Fruit fly (Drosophila melanogaster): Measurements from ENCODE around the gene CG18294.

CG18294 gene

DNA sequence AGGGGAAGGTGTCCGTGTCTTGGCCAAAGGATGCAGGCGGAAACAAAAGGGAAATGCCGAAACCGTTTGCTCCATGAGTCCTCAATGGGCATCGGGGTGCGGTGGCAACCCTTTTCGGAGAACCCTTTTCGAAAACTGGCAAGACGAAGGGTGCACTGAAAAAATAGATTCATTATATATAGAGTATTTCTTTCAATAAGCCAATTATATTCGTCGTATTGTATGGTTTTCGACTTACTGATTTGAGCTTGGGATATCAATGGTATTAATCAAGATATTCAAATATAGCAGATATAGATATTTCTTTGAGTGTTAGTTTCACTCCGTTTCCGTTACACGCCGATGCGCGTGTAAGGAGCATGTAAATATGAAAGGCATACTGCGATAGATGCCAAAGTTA is 33.1 kb downstream of the CG18294 start:
- peak; percentile 33 for TF ChIP-seq CG18599 (GFP tag; optimal IDR thresholded peaks at IDR 0.05)
- TF ChIP-seq CG2678 (tag; optimal IDR thresholded peaks at IDR 0.05): peak; percentile 41
- peak; percentile 11 for TF ChIP-seq CG11504 (tag; optimal IDR thresholded peaks at IDR 0.05)
- TF ChIP-seq stc (GFP tag; IDR thresholded peaks at IDR 0.05): no peak
- no peak for TF ChIP-seq CG4730 (GFP tag; IDR thresholded peaks at IDR 0.05)
- TF ChIP-seq Ptx1 (GFP tag; IDR thresholded peaks at IDR 0.05): peak; percentile 26; the same call in 1 of the 2 replicates
- TF ChIP-seq grn (GFP tag; optimal IDR thresholded peaks at IDR 0.05): no peak
- 0 out of 3 replicates have a peak, but pooled peaks have one; percentile 37 for TF ChIP-seq ci (GFP tag; IDR thresholded peaks at IDR 0.05)
- no peak for TF ChIP-seq MBD-R2 (GFP tag; IDR thresholded peaks at IDR 0.05)
- peak; percentile 83 for TF ChIP-seq Ets65A (GFP tag)
- TF ChIP-seq CG1647 (GFP tag; optimal IDR thresholded peaks at IDR 0.05): no peak
- no peak for TF ChIP-seq pho (GFP tag; optimal IDR thresholded peaks at IDR 0.05)
- TF ChIP-seq hth (optimal IDR thresholded peaks at IDR 0.05): no peak
- peak; percentile 57 for TF ChIP-seq Med (GFP tag)
- 0 out of 2 replicates have a peak, but pooled peaks have one; percentile 20 for TF ChIP-seq CG9932 (GFP tag; IDR thresholded peaks at IDR 0.05)
- peak; percentile 18 for TF ChIP-seq Meics (GFP tag; optimal IDR thresholded peaks at IDR 0.05)
- TF ChIP-seq dmrt99B (tag; optimal IDR thresholded peaks at IDR 0.05): peak; percentile 31
- TF ChIP-seq Hmr (GFP tag; optimal IDR thresholded peaks at IDR 0.05): peak; percentile 19
- TF ChIP-seq CG12769 (tag; optimal IDR thresholded peaks at IDR 0.05): peak; percentile 3
- TF ChIP-seq cad (GFP tag; optimal IDR thresholded peaks at IDR 0.05): no peak
- TF ChIP-seq ac (GFP tag; optimal IDR thresholded peaks at IDR 0.05): no peak
- TF ChIP-seq CG3065 (GFP tag; optimal IDR thresholded peaks at IDR 0.05): no peak
- no peak for TF ChIP-seq CG3838 (GFP tag; optimal IDR thresholded peaks at IDR 0.05)
- TF ChIP-seq CG10274 (GFP tag; optimal IDR thresholded peaks at IDR 0.05): no peak
- no peak for TF ChIP-seq CG8281 (tag; optimal IDR thresholded peaks at IDR 0.05)
- no peak for TF ChIP-seq corto (GFP tag; optimal IDR thresholded peaks at IDR 0.05)
- TF ChIP-seq Ada2b (GFP tag; IDR thresholded peaks at IDR 0.05): 0 out of 2 replicates have a peak, but pooled peaks have one; percentile 9
- no peak for TF ChIP-seq pan (optimal IDR thresholded peaks at IDR 0.05)
- peak in 1 of 2 experiments; percentile 13 for TF ChIP-seq pan (GFP tag; optimal IDR thresholded peaks at IDR 0.05 in 1 of 2, IDR thresholded peaks at IDR 0.05 in 1 of 2)
- TF ChIP-seq row (GFP tag; IDR thresholded peaks at IDR 0.05): peak; percentile 38; the same call in 2 of the 3 replicates
- no peak for TF ChIP-seq CG6254 (GFP tag; optimal IDR thresholded peaks at IDR 0.05)
- peak; percentile 14 for TF ChIP-seq gem (tag; optimal IDR thresholded peaks at IDR 0.05)
- 0 out of 2 replicates have a peak, but pooled peaks have one; percentile 5 for TF ChIP-seq CG17328 (GFP tag; IDR thresholded peaks at IDR 0.05)
- TF ChIP-seq Aef1 (GFP tag; IDR thresholded peaks at IDR 0.05): peak; percentile 20; the same call in 1 of the 3 replicates
- TF ChIP-seq CG2120 (GFP tag; optimal IDR thresholded peaks at IDR 0.05): peak; percentile 35
- peak; percentile 15 for TF ChIP-seq CG7839 (tag; optimal IDR thresholded peaks at IDR 0.05)

All from whole organism, embryonic.